Fruit fly (Drosophila melanogaster) whole organism, prepupa: ENCODE measurements around the gene CG42489.

ENCODE experiments used
- Blimp-1 ChIP-seq: fragments of 200-800 bp; sonication (Bioruptor generic); optimal IDR thresholded peaks from 3 replicates; lab custom pipeline; 2017; ENCODE audit warnings: missing biosample characterization, missing genetic modification characterization, mild to moderate bottlenecking, moderate library complexity, missing genetic modification reagents
- CG10631 ChIP-seq: fragments of 200-800 bp; sonication (Bioruptor generic); optimal IDR thresholded peaks from 2 replicates; lab custom pipeline; 2016; ENCODE audit warnings: missing biosample characterization, missing genetic modification characterization
- CG10669 ChIP-seq: fragments of 200-800 bp; sonication (Bioruptor generic); optimal IDR thresholded peaks from 3 replicates; lab custom pipeline; 2018; ENCODE audit warnings: missing biosample characterization, mild to moderate bottlenecking, missing genetic modification characterization, moderate library complexity
- CG11762 ChIP-seq: fragments of 200-800 bp; sonication (Bioruptor generic); optimal IDR thresholded peaks from 3 replicates; lab custom pipeline; 2016; ENCODE audit warnings: missing biosample characterization, missing genetic modification characterization; ENCODE audit not compliant: insufficient read depth
- CG11902 ChIP-seq: fragments of 200-800 bp; sonication (Bioruptor generic); optimal IDR thresholded peaks from 3 replicates; lab custom pipeline; 2016; ENCODE audit warnings: missing biosample characterization, missing genetic modification characterization
- CG16779 ChIP-seq: fragments of 200-800 bp; sonication (Bioruptor generic); optimal IDR thresholded peaks from 3 replicates; lab custom pipeline; 2017; ENCODE audit warnings: missing biosample characterization, mild to moderate bottlenecking, missing genetic modification characterization
- CG3032 ChIP-seq: fragments of 200-800 bp; optimal IDR thresholded peaks from 2 replicates; lab custom pipeline; 2019; ENCODE audit warnings: missing biosample characterization, mild to moderate bottlenecking, missing genetic modification characterization, moderate library complexity
- CG31627 ChIP-seq: fragments of 200-800 bp; sonication (Bioruptor generic); optimal IDR thresholded peaks from 3 replicates; lab custom pipeline; 2016; ENCODE audit warnings: missing biosample characterization, missing genetic modification characterization
- CG32006 ChIP-seq: fragments of 200-800 bp; sonication (Bioruptor generic); optimal IDR thresholded peaks from 3 replicates; lab custom pipeline; 2017; ENCODE audit warnings: missing biosample characterization, mild to moderate bottlenecking, missing genetic modification characterization
- CG34406 ChIP-seq: fragments of 200-800 bp; sonication (Bioruptor generic); optimal IDR thresholded peaks from 3 replicates; lab custom pipeline; 2016; ENCODE audit warnings: missing biosample characterization, missing genetic modification characterization
- CG3919 ChIP-seq: fragments of 200-800 bp; sonication (Bioruptor generic); optimal IDR thresholded peaks from 3 replicates; lab custom pipeline; 2016; ENCODE audit warnings: missing biosample characterization, missing genetic modification characterization
- CG6163 ChIP-seq: fragments of 200-800 bp; sonication (Bioruptor generic); IDR thresholded peaks from 3 replicates; pipeline ENCODE4 v1.3.6; 2022; ENCODE audit warnings: missing biosample characterization, missing genetic modification characterization
- CG6276 ChIP-seq: fragments of 200-800 bp; sonication (Bioruptor generic); optimal IDR thresholded peaks from 2 replicates; lab custom pipeline; 2017; ENCODE audit warnings: missing biosample characterization, mild to moderate bottlenecking, missing genetic modification characterization
- CG6808 ChIP-seq: fragments of 200-800 bp; sonication (Bioruptor generic); optimal IDR thresholded peaks from 3 replicates; lab custom pipeline; 2017; ENCODE audit warnings: missing biosample characterization, missing genetic modification characterization, mild to moderate bottlenecking, moderate library complexity, missing genetic modification reagents
- CG6854 ChIP-seq: fragments of 200-800 bp; sonication (Bioruptor generic); optimal IDR thresholded peaks from 2 replicates; lab custom pipeline; 2017; ENCODE audit warnings: missing biosample characterization, mild to moderate bottlenecking, missing genetic modification characterization
- CG7368 ChIP-seq: fragments of 200-800 bp; sonication (Bioruptor generic); optimal IDR thresholded peaks from 3 replicates; lab custom pipeline; 2016; ENCODE audit warnings: missing biosample characterization, missing genetic modification characterization
- CG8119 ChIP-seq: fragments of 200-800 bp; sonication (Bioruptor generic); IDR thresholded peaks from 3 replicates; pipeline ENCODE4 v1.3.6; 2022; ENCODE audit warnings: missing biosample characterization, missing genetic modification characterization
- CG8319 ChIP-seq: fragments of 200-800 bp; sonication (Bioruptor generic); optimal IDR thresholded peaks from 3 replicates; lab custom pipeline; 2016; ENCODE audit warnings: missing biosample characterization, missing genetic modification characterization
- CG9139 ChIP-seq: fragments of 200-800 bp; sonication (Bioruptor generic); optimal IDR thresholded peaks from 3 replicates; lab custom pipeline; 2017; ENCODE audit warnings: missing biosample characterization, mild to moderate bottlenecking, missing genetic modification characterization
- Eip75B ChIP-seq: fragments of 200-800 bp; sonication (Bioruptor generic); optimal IDR thresholded peaks from 3 replicates; lab custom pipeline; 2016; ENCODE audit warnings: missing biosample characterization, missing genetic modification characterization
- Ets21C ChIP-seq: fragments of 200-800 bp; sonication (Bioruptor generic); optimal IDR thresholded peaks from 3 replicates; lab custom pipeline; 2016; ENCODE audit warnings: missing biosample characterization, missing genetic modification characterization
- Ets96B ChIP-seq: fragments of 200-800 bp; optimal IDR thresholded peaks from 2 replicates; lab custom pipeline; 2019; ENCODE audit warnings: missing biosample characterization, mild to moderate bottlenecking, missing genetic modification characterization, moderate library complexity
- Hr38 ChIP-seq: sonication (Bioruptor generic); optimal IDR thresholded peaks from 2 replicates; lab custom pipeline; 2016; ENCODE audit warnings: missing biosample characterization, missing genetic modification characterization
- Hr39 ChIP-seq: fragments of 200-800 bp; sonication (Bioruptor generic); optimal IDR thresholded peaks from 2 replicates; lab custom pipeline; 2016; ENCODE audit warnings: missing biosample characterization, missing genetic modification characterization
- Hr4 ChIP-seq: fragments of 200-800 bp; sonication (Bioruptor generic); optimal IDR thresholded peaks from 3 replicates; lab custom pipeline; 2016; ENCODE audit warnings: missing biosample characterization, missing genetic modification characterization
- Lpt ChIP-seq: fragments of 200-800 bp; sonication (Bioruptor generic); optimal IDR thresholded peaks from 3 replicates; lab custom pipeline; 2016; ENCODE audit warnings: missing biosample characterization, missing genetic modification characterization
- Smox ChIP-seq: fragments of 200-800 bp; sonication (Bioruptor generic); optimal IDR thresholded peaks from 3 replicates; lab custom pipeline; 2016; ENCODE audit warnings: missing biosample characterization, missing genetic modification characterization
- Sox102F ChIP-seq: fragments of 200-800 bp; sonication (Bioruptor generic); optimal IDR thresholded peaks from 2 replicates; lab custom pipeline; 2016; ENCODE audit warnings: missing biosample characterization, mild to moderate bottlenecking, missing genetic modification characterization
- achi ChIP-seq: fragments of 200-800 bp; sonication (Bioruptor generic); optimal IDR thresholded peaks from 3 replicates; lab custom pipeline; 2016; ENCODE audit warnings: missing biosample characterization, missing genetic modification characterization
- acj6 ChIP-seq: fragments of 200-800 bp; sonication (Bioruptor generic); optimal IDR thresholded peaks from 3 replicates; lab custom pipeline; 2016; ENCODE audit warnings: missing biosample characterization, missing genetic modification characterization
- dac ChIP-seq: fragments of 200-800 bp; sonication (Bioruptor generic); optimal IDR thresholded peaks from 2 replicates; lab custom pipeline; 2017; ENCODE audit warnings: missing biosample characterization, mild to moderate bottlenecking, missing genetic modification characterization
- fd85E ChIP-seq: fragments of 200-800 bp; sonication (Bioruptor generic); optimal IDR thresholded peaks from 3 replicates; lab custom pipeline; 2016; ENCODE audit warnings: missing biosample characterization, missing genetic modification characterization
- lz ChIP-seq: fragments of 200-800 bp; sonication (Bioruptor generic); optimal IDR thresholded peaks from 3 replicates; lab custom pipeline; 2016; ENCODE audit warnings: missing biosample characterization, missing genetic modification characterization
- salr ChIP-seq, 2 experiments: fragments of 200-800 bp; sonication (Bioruptor generic); optimal IDR thresholded peaks; 3 replicates each; lab custom pipeline; 2016 to 2018; ENCODE audit warnings: missing biosample characterization in 2 of 2, missing genetic modification characterization in 2 of 2, mild to moderate bottlenecking in 1 of 2
- spab ChIP-seq: fragments of 200-800 bp; sonication (Bioruptor generic); optimal IDR thresholded peaks from 2 replicates; lab custom pipeline; 2017; ENCODE audit warnings: missing biosample characterization, mild to moderate bottlenecking, missing genetic modification characterization, missing genetic modification reagents
- ss ChIP-seq, 2 experiments: fragments of 200-800 bp; sonication (Bioruptor generic); optimal IDR thresholded peaks; 2 replicates in 1 of 2; 3 replicates in 1 of 2; lab custom pipeline; 2017 to 2018; ENCODE audit warnings: mild to moderate bottlenecking in 2 of 2, missing biosample characterization in 2 of 2, missing genetic modification characterization in 2 of 2, moderate library complexity in 1 of 2
- vri ChIP-seq: fragments of 200-800 bp; sonication (Bioruptor generic); optimal IDR thresholded peaks from 3 replicates; lab custom pipeline; 2016; ENCODE audit warnings: missing biosample characterization, mild to moderate bottlenecking, missing genetic modification characterization

CG42489 gene

dm6 chr3R:8654666-8655065 lies at the start of gene CG42489:
TSS of gene CG42489 (minus strand) at chr3R:8654766.
- TF ChIP-seq Ets96B (tag; lab: Kevin White, UChicago) (no peak), dac (GFP tag; lab: Kevin White, UChicago) (no peak), CG7368 (no peak), CG3032 (tag; lab: Kevin White, UChicago) (no peak), Sox102F (GFP tag; lab: Kevin White, UChicago) (no peak), acj6 (GFP tag; lab: Kevin White, UChicago) (no peak), CG6163 (no peak), CG11902 (GFP tag; lab: Kevin White, UChicago) (no peak), CG32006 (GFP tag; lab: Kevin White, UChicago) (no peak), Hr38 (GFP tag; lab: Kevin White, UChicago) (no peak), Blimp-1 (no peak), CG6276 (GFP tag; lab: Kevin White, UChicago) (no peak)

- TF ChIP-seq lz (GFP tag; lab: Kevin White, UChicago) = no peak
These were observed 46.6 kb upstream of the CG42489 start for dm6 chr3R:8701197-8701596.

dm6 chr3R:8700660-8701059 lies 46.1 kb upstream of the CG42489 start:
- TF ChIP-seq Smox (GFP tag; lab: Kevin White, UChicago) = no peak
- no peak for TF ChIP-seq salr (GFP tag; optimal IDR thresholded peaks at IDR 0.05; lab: Kevin White, UChicago)
- no peak for TF ChIP-seq CG34406
- TF ChIP-seq CG10631 (GFP tag; lab: Kevin White, UChicago) = no peak
- TF ChIP-seq Eip75B (GFP tag; lab: Kevin White, UChicago) = no peak
- no peak for TF ChIP-seq CG6163
- TF ChIP-seq dac (GFP tag; lab: Kevin White, UChicago) = no peak
- no peak for TF ChIP-seq CG16779 (tag; lab: Kevin White, UChicago)
- no peak for TF ChIP-seq CG3919
- no peak for TF ChIP-seq vri (GFP tag; lab: Kevin White, UChicago)
- no peak for TF ChIP-seq Ets96B (tag; lab: Kevin White, UChicago)
- no peak for TF ChIP-seq Lpt (GFP tag; lab: Kevin White, UChicago)
- no peak for TF ChIP-seq spab (GFP tag; lab: Kevin White, UChicago)
- no peak for TF ChIP-seq CG9139 (GFP tag; lab: Kevin White, UChicago)
- TF ChIP-seq CG11762 (GFP tag; lab: Kevin White, UChicago) = no peak
- no peak for TF ChIP-seq Hr38 (GFP tag; lab: Kevin White, UChicago)
- TF ChIP-seq ss (GFP tag; optimal IDR thresholded peaks at IDR 0.05; lab: Kevin White, UChicago) = no peak
- TF ChIP-seq achi = no peak

dm6 chr3R:8699230-8699629 lies 44.7 kb upstream of the CG42489 start:
- TF ChIP-seq lz (GFP tag; lab: Kevin White, UChicago) (no peak), CG8119 (GFP tag; lab: Robert Waterston, UW) (no peak), CG6808 (GFP tag; lab: Kevin White, UChicago) (no peak), Hr4 (no peak), CG6276 (GFP tag; lab: Kevin White, UChicago) (no peak), dac (GFP tag; lab: Kevin White, UChicago) (no peak), Eip75B (GFP tag; lab: Kevin White, UChicago) (no peak), CG31627 (GFP tag; lab: Kevin White, UChicago) (no peak), Ets96B (tag; lab: Kevin White, UChicago) (no peak)

- TF ChIP-seq fd85E (GFP tag; lab: Kevin White, UChicago) (no peak), CG34406 (no peak), CG8319 (no peak), Hr39 (GFP tag; lab: Kevin White, UChicago) (no peak), vri (GFP tag; lab: Kevin White, UChicago) (no peak), Ets21C (GFP tag; lab: Kevin White, UChicago) (no peak), CG6163 (no peak), CG10669 (no peak), CG6854 (GFP tag; lab: Kevin White, UChicago) (no peak)
These were observed 43.2 kb upstream of the CG42489 start, which contains the start of gene hb for dm6 chr3R:8697772-8698259. TSS of gene hb (minus strand) at chr3R:8697822.
